Worm (Caenorhabditis elegans): ENCODE results near the gene unc-103.

DNA sequence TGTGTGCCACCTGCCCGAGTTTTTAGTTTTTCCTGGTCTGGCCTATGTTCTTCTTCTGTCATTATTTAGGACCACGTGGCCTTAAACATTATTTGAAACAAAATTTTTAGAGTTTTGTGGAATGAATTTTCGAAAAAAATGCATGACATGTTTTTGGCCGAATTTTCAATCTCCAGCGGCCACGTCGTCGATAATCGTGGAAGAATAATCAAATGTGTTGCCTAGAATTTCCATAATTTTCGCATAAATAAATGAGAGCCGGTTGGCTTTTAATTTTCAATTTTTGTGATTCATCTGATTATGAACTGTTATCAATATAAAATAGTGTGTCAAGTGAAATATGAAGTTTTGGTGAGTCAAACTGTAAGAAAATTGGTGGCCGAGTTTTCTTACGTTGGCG is 45.8 kb downstream of the unc-103 start, which contains the start of gene C01G12.16:
- TF ChIP-seq ama-1 (optimal IDR thresholded peaks at IDR 0.05) (no peak), flt-1 (GFP tag; IDR thresholded peaks at IDR 0.05) (no peak), sea-1 (GFP tag; conservative IDR thresholded peaks at IDR 0.05) (no peak), aly-1 (tag; optimal IDR thresholded peaks at IDR 0.05) (no peak), scrt-1 (GFP tag; IDR thresholded peaks at IDR 0.05) (no peak), hmg-4 (GFP tag; optimal IDR thresholded peaks at IDR 0.05) (no peak), ets-7 (tag; optimal IDR thresholded peaks at IDR 0.05) (no peak), F13C5.2 (tag; optimal IDR thresholded peaks at IDR 0.05) (no peak), hnd-1 (tag; optimal IDR thresholded peaks at IDR 0.05) (no peak)

Measured in whole organism, early embryonic.